Worm (Caenorhabditis elegans): ENCODE data around the gene sumv-1.

- no peak for TF ChIP-seq lsy-12 (tag; optimal IDR thresholded peaks at IDR 0.05)
- no peak for TF ChIP-seq jun-1 (tag; optimal IDR thresholded peaks at IDR 0.05)
Observed at ce11 chrIII:5285484-5285883, 31.5 kb upstream of the sumv-1 start.
